Worm (Caenorhabditis elegans) whole organism, young adult: Measurements from ENCODE around the gene cft-1.

Experiments used
- B0261.1 ChIP-seq: sonication (generic microtip); optimal IDR thresholded peaks from 2 replicates; lab custom pipeline; 2016; ENCODE audit warnings: mild to moderate bottlenecking, missing genetic modification characterization, moderate library complexity, missing compliant biosample characterization
- C17E4.6 ChIP-seq: fragments of 200-800 bp; sonication (Bioruptor generic); IDR thresholded peaks from 2 replicates; pipeline ENCODE4 v1.3.6; 2022; ENCODE audit warnings: missing genetic modification reagents, missing genetic modification characterization, missing compliant biosample characterization
- Y79H2A.3 ChIP-seq: fragments of 200-800 bp; sonication (Bioruptor generic); conservative IDR thresholded peaks from 2 replicates; pipeline ENCODE4 v1.3.6; 2022; ENCODE audit warnings: missing genetic modification reagents, missing genetic modification characterization, missing compliant biosample characterization
- ama-1 ChIP-seq, 3 experiments: fragments of 150-350 bp in 1 of 3; sonication (generic microtip) in 2 of 3; optimal IDR thresholded peaks; 2 replicates each; lab custom pipeline; 2014 to 2018; ENCODE audit warnings: missing biosample characterization in 2 of 3, missing genetic modification characterization in 2 of 3, missing genetic modification reagents in 2 of 3
- nfya-1 ChIP-seq: sonication (generic microtip); optimal IDR thresholded peaks from 2 replicates; lab custom pipeline; 2017; ENCODE audit warnings: antibody characterized with exemption, missing compliant biosample characterization, missing genetic modification characterization, borderline replicate concordance; ENCODE audit not compliant: insufficient read depth
- pha-4 ChIP-seq: fragments of 150-350 bp; sonication (generic microtip); optimal IDR thresholded peaks from 2 replicates; lab custom pipeline; 2014; ENCODE audit warnings: missing biosample characterization, missing genetic modification reagents, missing genetic modification characterization
- unc-130 ChIP-seq: sonication (generic microtip); optimal IDR thresholded peaks from 2 replicates; lab custom pipeline; 2016; ENCODE audit warnings: missing genetic modification reagents, missing genetic modification characterization, missing compliant biosample characterization

ce11 chrV:5490205-5490604, 48.4 kb upstream of the cft-1 start, which contains the start of gene T05C3.6:
- TF ChIP-seq nfya-1 (tag; lab: Kevin White, UChicago), result no peak
- TF ChIP-seq C17E4.6, result no peak
- no peak for TF ChIP-seq pha-4 (tag; lab: Kevin White, UChicago)
- TF ChIP-seq B0261.1 (tag; lab: Kevin White, UChicago), result no peak
- TF ChIP-seq unc-130 (GFP tag; lab: Kevin White, UChicago), result no peak
- no peak for TF ChIP-seq ama-1 (optimal IDR thresholded peaks at IDR 0.05; lab: Kevin White, UChicago)
- TF ChIP-seq ama-1 (GFP tag; optimal IDR thresholded peaks at IDR 0.05; lab: Kevin White, UChicago), result no peak
- no peak for TF ChIP-seq Y79H2A.3 (GFP tag; lab: Robert Waterston, UW)
